ENCODE assay signal across 2 fruit fly cellular contexts in genomic region chrX:2990952-2991351, dm6.
TF ChIP-seq lines count a peak whose summit lies in the region.

No protein-coding gene starts in this region.

- TF ChIP-seq CTCF in whole organism, embryonic (GFP tag; optimal IDR thresholded peaks at IDR 0.05; lab: Kevin White, UChicago) = no peak

TF ChIP-seq in whole organism, embryonic, 481 proteins besides CTCF, POLR2A, EP300 and RAD21:
- TF ChIP-seq sqz (GFP tag; optimal IDR thresholded peaks at IDR 0.05; lab: Kevin White, UChicago) (peak; percentile 49), Blimp-1 (GFP tag; optimal IDR thresholded peaks at IDR 0.05; lab: Kevin White, UChicago) (peak; percentile 92), CG4707 (GFP tag; optimal IDR thresholded peaks at IDR 0.05; lab: Kevin White, UChicago) (no peak)

TF ChIP-seq in whole organism, prepupa, 60 proteins besides CTCF, POLR2A, EP300 and RAD21:
- no peak for TF ChIP-seq CG10631 (GFP tag; optimal IDR thresholded peaks at IDR 0.05; lab: Kevin White, UChicago)
- TF ChIP-seq Blimp-1 (GFP tag; optimal IDR thresholded peaks at IDR 0.05; lab: Kevin White, UChicago) = peak; percentile 85
- peak; percentile 14 for TF ChIP-seq CG32006 (GFP tag; optimal IDR thresholded peaks at IDR 0.05; lab: Kevin White, UChicago)
- TF ChIP-seq CG34406 (GFP tag; optimal IDR thresholded peaks at IDR 0.05; lab: Kevin White, UChicago) = peak; percentile 1
- TF ChIP-seq Hr39 (GFP tag; optimal IDR thresholded peaks at IDR 0.05; lab: Kevin White, UChicago) = no peak

Comparison
In these comparisons a context has a peak if more than half of its experiments do, and no peak if none do; other contexts are left out.
1. Of the 7 proteins assayed by ChIP-seq in both whole organism, embryonic and whole organism, prepupa: peak only in whole organism, embryonic: none; only in whole organism, prepupa: none; in both: Blimp-1; in neither: 6.